Fruit fly (Drosophila melanogaster): ENCODE data around the gene Pi3K68D.

Pi3K68D gene

dm6 chr3L:11728147-11728546 lies 61.7 kb downstream of the Pi3K68D start, which contains the start of gene sunn:
Gene sunn, plus strand, starts transcription at chr3L:11728348.
- TF ChIP-seq svp (GFP tag) (peak; percentile 42), ss (GFP tag; optimal IDR thresholded peaks at IDR 0.05) (no peak)
